Worm (Caenorhabditis elegans): ENCODE results near the gene grl-28.

- TF ChIP-seq ceh-8 (GFP tag; optimal IDR thresholded peaks at IDR 0.05) (no peak), lin-13 (GFP tag; optimal IDR thresholded peaks at IDR 0.05) (no peak), nhr-76 (tag; optimal IDR thresholded peaks at IDR 0.05) (no peak), ama-1 (optimal IDR thresholded peaks at IDR 0.05) (no peak), snpc-4 (tag; optimal IDR thresholded peaks at IDR 0.05) (no peak), zip-4 (GFP tag; optimal IDR thresholded peaks at IDR 0.05) (no peak), skn-1 (tag; optimal IDR thresholded peaks at IDR 0.05) (no peak), fkh-8 (tag; optimal IDR thresholded peaks at IDR 0.05) (peak; percentile 35), unc-130 (tag; optimal IDR thresholded peaks at IDR 0.05) (no peak)
These were observed 21.3 kb downstream of the grl-28 start, which contains the start of gene srbc-66 for ce11 chrV:3530403-3530802.
